Fruit fly (Drosophila melanogaster) whole organism, prepupa: ENCODE results near the gene wfs1.

ENCODE experiments used
- CG10631 ChIP-seq: fragments of 200-800 bp; sonication (Bioruptor generic); optimal IDR thresholded peaks from 2 replicates; lab custom pipeline; 2016; ENCODE audit warnings: missing biosample characterization, missing genetic modification characterization
- CG10669 ChIP-seq: fragments of 200-800 bp; sonication (Bioruptor generic); optimal IDR thresholded peaks from 3 replicates; lab custom pipeline; 2018; ENCODE audit warnings: missing biosample characterization, mild to moderate bottlenecking, missing genetic modification characterization, moderate library complexity
- CG11762 ChIP-seq: fragments of 200-800 bp; sonication (Bioruptor generic); optimal IDR thresholded peaks from 3 replicates; lab custom pipeline; 2016; ENCODE audit warnings: missing biosample characterization, missing genetic modification characterization; ENCODE audit not compliant: insufficient read depth
- CG1621 ChIP-seq: fragments of 200-800 bp; sonication (Bioruptor generic); optimal IDR thresholded peaks from 3 replicates; lab custom pipeline; 2018; ENCODE audit warnings: missing biosample characterization, mild to moderate bottlenecking, missing genetic modification characterization
- CG16779 ChIP-seq: fragments of 200-800 bp; sonication (Bioruptor generic); optimal IDR thresholded peaks from 3 replicates; lab custom pipeline; 2017; ENCODE audit warnings: missing biosample characterization, mild to moderate bottlenecking, missing genetic modification characterization
- CG3032 ChIP-seq: fragments of 200-800 bp; optimal IDR thresholded peaks from 2 replicates; lab custom pipeline; 2019; ENCODE audit warnings: missing biosample characterization, mild to moderate bottlenecking, missing genetic modification characterization, moderate library complexity
- CG31627 ChIP-seq: fragments of 200-800 bp; sonication (Bioruptor generic); optimal IDR thresholded peaks from 3 replicates; lab custom pipeline; 2016; ENCODE audit warnings: missing biosample characterization, missing genetic modification characterization
- CG32006 ChIP-seq: fragments of 200-800 bp; sonication (Bioruptor generic); optimal IDR thresholded peaks from 3 replicates; lab custom pipeline; 2017; ENCODE audit warnings: missing biosample characterization, mild to moderate bottlenecking, missing genetic modification characterization
- CG3919 ChIP-seq: fragments of 200-800 bp; sonication (Bioruptor generic); optimal IDR thresholded peaks from 3 replicates; lab custom pipeline; 2016; ENCODE audit warnings: missing biosample characterization, missing genetic modification characterization
- CG4318 ChIP-seq: fragments of 200-800 bp; sonication (Bioruptor generic); optimal IDR thresholded peaks from 3 replicates; lab custom pipeline; 2017; ENCODE audit warnings: missing biosample characterization, mild to moderate bottlenecking, missing genetic modification characterization
- CG6854 ChIP-seq: fragments of 200-800 bp; sonication (Bioruptor generic); optimal IDR thresholded peaks from 2 replicates; lab custom pipeline; 2017; ENCODE audit warnings: missing biosample characterization, mild to moderate bottlenecking, missing genetic modification characterization
- CG7368 ChIP-seq: fragments of 200-800 bp; sonication (Bioruptor generic); optimal IDR thresholded peaks from 3 replicates; lab custom pipeline; 2016; ENCODE audit warnings: missing biosample characterization, missing genetic modification characterization
- CG8119 ChIP-seq: fragments of 200-800 bp; sonication (Bioruptor generic); IDR thresholded peaks from 3 replicates; pipeline ENCODE4 v1.3.6; 2022; ENCODE audit warnings: missing biosample characterization, missing genetic modification characterization
- CG8632 ChIP-seq: fragments of 200-800 bp; sonication (Bioruptor generic); optimal IDR thresholded peaks from 3 replicates; lab custom pipeline; 2016; ENCODE audit warnings: missing biosample characterization, missing genetic modification characterization
- Eip78C ChIP-seq: fragments of 200-800 bp; sonication (Bioruptor generic); peaks from one replicate; lab custom pipeline; 2016; ENCODE audit warnings: missing biosample characterization, missing genetic modification characterization
- Ets21C ChIP-seq: fragments of 200-800 bp; sonication (Bioruptor generic); optimal IDR thresholded peaks from 3 replicates; lab custom pipeline; 2016; ENCODE audit warnings: missing biosample characterization, missing genetic modification characterization
- Ets96B ChIP-seq: fragments of 200-800 bp; optimal IDR thresholded peaks from 2 replicates; lab custom pipeline; 2019; ENCODE audit warnings: missing biosample characterization, mild to moderate bottlenecking, missing genetic modification characterization, moderate library complexity
- Hr38 ChIP-seq: sonication (Bioruptor generic); optimal IDR thresholded peaks from 2 replicates; lab custom pipeline; 2016; ENCODE audit warnings: missing biosample characterization, missing genetic modification characterization
- Hr39 ChIP-seq: fragments of 200-800 bp; sonication (Bioruptor generic); optimal IDR thresholded peaks from 2 replicates; lab custom pipeline; 2016; ENCODE audit warnings: missing biosample characterization, missing genetic modification characterization
- Hr4 ChIP-seq: fragments of 200-800 bp; sonication (Bioruptor generic); optimal IDR thresholded peaks from 3 replicates; lab custom pipeline; 2016; ENCODE audit warnings: missing biosample characterization, missing genetic modification characterization
- Lpt ChIP-seq: fragments of 200-800 bp; sonication (Bioruptor generic); optimal IDR thresholded peaks from 3 replicates; lab custom pipeline; 2016; ENCODE audit warnings: missing biosample characterization, missing genetic modification characterization
- Met ChIP-seq: fragments of 200-800 bp; sonication (Bioruptor generic); optimal IDR thresholded peaks from 3 replicates; lab custom pipeline; 2016; ENCODE audit warnings: missing biosample characterization, missing genetic modification characterization
- OdsH ChIP-seq: fragments of 200-800 bp; sonication (Bioruptor generic); optimal IDR thresholded peaks from 3 replicates; lab custom pipeline; 2016; ENCODE audit warnings: missing biosample characterization, missing genetic modification characterization
- Smox ChIP-seq: fragments of 200-800 bp; sonication (Bioruptor generic); optimal IDR thresholded peaks from 3 replicates; lab custom pipeline; 2016; ENCODE audit warnings: missing biosample characterization, missing genetic modification characterization
- Sox102F ChIP-seq: fragments of 200-800 bp; sonication (Bioruptor generic); optimal IDR thresholded peaks from 2 replicates; lab custom pipeline; 2016; ENCODE audit warnings: missing biosample characterization, mild to moderate bottlenecking, missing genetic modification characterization
- Sox15 ChIP-seq: fragments of 200-800 bp; sonication (Bioruptor generic); optimal IDR thresholded peaks from 3 replicates; lab custom pipeline; 2016; ENCODE audit warnings: missing biosample characterization, missing genetic modification characterization
- achi ChIP-seq: fragments of 200-800 bp; sonication (Bioruptor generic); optimal IDR thresholded peaks from 3 replicates; lab custom pipeline; 2016; ENCODE audit warnings: missing biosample characterization, missing genetic modification characterization
- acj6 ChIP-seq: fragments of 200-800 bp; sonication (Bioruptor generic); optimal IDR thresholded peaks from 3 replicates; lab custom pipeline; 2016; ENCODE audit warnings: missing biosample characterization, missing genetic modification characterization
- dsx ChIP-seq: fragments of 200-800 bp; optimal IDR thresholded peaks from 3 replicates; lab custom pipeline; 2019; ENCODE audit warnings: missing biosample characterization, mild to moderate bottlenecking, missing genetic modification characterization, moderate library complexity; ENCODE audit not compliant: poor library complexity, severe bottlenecking
- eg ChIP-seq: fragments of 200-800 bp; sonication (Bioruptor generic); IDR thresholded peaks from 3 replicates; pipeline ENCODE4 v1.3.6; 2022; ENCODE audit warnings: missing biosample characterization, missing genetic modification characterization
- fd59A ChIP-seq: fragments of 200-800 bp; sonication (Bioruptor generic); optimal IDR thresholded peaks from 2 replicates; lab custom pipeline; 2017; ENCODE audit warnings: missing biosample characterization, mild to moderate bottlenecking, missing genetic modification characterization, missing genetic modification reagents
- fd85E ChIP-seq: fragments of 200-800 bp; sonication (Bioruptor generic); optimal IDR thresholded peaks from 3 replicates; lab custom pipeline; 2016; ENCODE audit warnings: missing biosample characterization, missing genetic modification characterization
- fkh ChIP-seq: fragments of 200-800 bp; sonication (Bioruptor generic); optimal IDR thresholded peaks from 3 replicates; lab custom pipeline; 2017; ENCODE audit warnings: missing biosample characterization, mild to moderate bottlenecking, missing genetic modification characterization, moderate library complexity
- lz ChIP-seq: fragments of 200-800 bp; sonication (Bioruptor generic); optimal IDR thresholded peaks from 3 replicates; lab custom pipeline; 2016; ENCODE audit warnings: missing biosample characterization, missing genetic modification characterization
- net ChIP-seq: fragments of 200-800 bp; sonication (Bioruptor generic); optimal IDR thresholded peaks from 3 replicates; lab custom pipeline; 2016; ENCODE audit warnings: missing biosample characterization, missing genetic modification characterization
- topi ChIP-seq: fragments of 200-800 bp; sonication (Bioruptor generic); optimal IDR thresholded peaks from 3 replicates; lab custom pipeline; 2016; ENCODE audit warnings: missing biosample characterization, missing genetic modification characterization
- vri ChIP-seq: fragments of 200-800 bp; sonication (Bioruptor generic); optimal IDR thresholded peaks from 3 replicates; lab custom pipeline; 2016; ENCODE audit warnings: missing biosample characterization, mild to moderate bottlenecking, missing genetic modification characterization

wfs1 gene

DNA sequence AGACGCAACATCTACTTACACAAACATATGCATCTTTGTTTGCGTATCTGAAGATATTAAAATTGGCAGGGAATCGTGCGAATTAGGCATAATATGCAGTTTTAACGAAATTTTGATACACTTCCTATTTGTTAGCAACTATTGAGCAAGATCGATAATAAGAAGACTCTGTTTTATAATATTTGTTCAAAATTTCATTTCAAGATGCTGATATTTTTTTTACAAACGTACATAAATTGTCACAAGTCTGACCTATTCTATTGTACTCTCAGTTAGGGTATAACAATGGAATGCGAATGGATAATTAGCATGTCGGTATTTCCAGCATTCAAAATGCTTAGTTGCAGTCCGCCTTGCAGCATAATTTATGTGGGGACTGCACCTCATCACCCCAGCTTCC, 37.7 kb upstream of the wfs1 start (continued):
- TF ChIP-seq CG3032 (tag; lab: Kevin White, UChicago) (no peak), CG11762 (GFP tag; lab: Kevin White, UChicago) (no peak), net (GFP tag; lab: Kevin White, UChicago) (no peak), CG4318 (peak; percentile 13), acj6 (no peak), fkh (GFP tag; lab: Kevin White, UChicago) (no peak), fd59A (GFP tag; lab: Kevin White, UChicago) (no peak), achi (GFP tag; lab: Kevin White, UChicago) (no peak), dsx (no peak), lz (GFP tag; lab: Kevin White, UChicago) (peak; percentile 16), OdsH (GFP tag; lab: Kevin White, UChicago) (no peak), Smox (GFP tag; lab: Kevin White, UChicago) (no peak), Lpt (no peak), CG6854 (GFP tag; lab: Kevin White, UChicago) (no peak), topi (GFP tag; lab: Kevin White, UChicago) (no peak), CG8119 (GFP tag; lab: Robert Waterston, UW) (no peak), Hr4 (peak; percentile 67), CG32006 (peak; percentile 72), Eip78C (GFP tag; lab: Kevin White, UChicago) (no peak), CG1621 (tag; lab: Kevin White, UChicago) (no peak), Met (GFP tag; lab: Kevin White, UChicago) (no peak), Sox102F (GFP tag; lab: Kevin White, UChicago) (no peak), fd85E (no peak), vri (GFP tag; lab: Kevin White, UChicago) (peak; percentile 7), CG8632 (no peak), CG7368 (GFP tag; lab: Kevin White, UChicago) (no peak), Sox15 (GFP tag; lab: Kevin White, UChicago) (no peak), Ets96B (no peak)

DNA sequence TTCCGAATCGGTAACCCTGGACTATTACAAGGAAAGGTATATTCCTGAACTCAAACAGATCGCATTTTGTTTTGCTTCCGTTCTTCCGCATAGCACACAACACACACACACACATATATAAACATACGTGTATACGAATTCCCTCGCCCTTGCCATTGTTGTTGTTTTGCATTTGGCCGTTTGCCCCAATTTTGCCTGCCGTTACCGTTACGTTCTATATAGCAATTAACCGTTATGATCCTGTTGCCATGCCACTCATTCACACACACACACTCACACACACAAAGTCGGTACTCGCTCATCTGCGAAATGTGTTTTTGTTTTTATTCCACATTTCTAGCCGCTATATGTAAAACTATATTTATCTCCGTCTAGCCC, 37.3 kb upstream of the wfs1 start:
- no peak for TF ChIP-seq CG10669
- TF ChIP-seq net (GFP tag; lab: Kevin White, UChicago): no peak
- TF ChIP-seq CG8632: no peak
- no peak for TF ChIP-seq fd59A (GFP tag; lab: Kevin White, UChicago)
- no peak for TF ChIP-seq Hr4
- no peak for TF ChIP-seq CG1621 (tag; lab: Kevin White, UChicago)
- TF ChIP-seq CG31627 (GFP tag; lab: Kevin White, UChicago): no peak
- TF ChIP-seq CG16779 (tag; lab: Kevin White, UChicago): no peak

DNA sequence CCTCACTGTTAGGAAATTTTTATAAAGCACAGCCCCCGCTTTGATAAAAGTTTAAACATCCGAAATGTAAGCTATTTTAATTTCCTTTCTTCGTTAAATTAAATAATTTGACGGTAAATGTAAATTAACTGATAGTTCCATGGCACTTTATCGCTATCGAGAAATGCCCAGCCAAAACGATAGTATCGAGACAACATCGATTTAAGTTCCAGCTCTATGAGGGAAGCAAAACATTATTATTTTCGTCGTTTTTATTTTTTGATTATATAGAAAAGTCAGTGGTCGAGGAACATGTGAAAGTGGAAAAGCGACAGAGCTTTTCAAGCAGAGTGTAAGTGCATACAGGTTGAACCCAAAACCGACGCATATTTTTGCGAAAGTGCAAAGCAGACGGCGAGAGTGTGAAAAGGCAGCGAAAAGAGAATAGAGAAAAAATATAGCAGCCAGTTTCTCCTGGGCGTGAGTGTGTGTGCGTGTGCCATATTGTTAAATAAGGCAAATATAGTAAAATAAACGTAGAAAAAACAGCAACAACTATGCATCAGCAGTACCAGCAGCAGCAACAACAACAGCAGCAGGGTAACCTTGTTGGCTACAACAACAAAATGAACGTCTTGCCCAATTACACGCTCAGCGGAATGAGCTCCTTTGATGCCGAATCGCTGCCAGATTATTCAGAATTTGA, 36.7 kb upstream of the wfs1 start, which contains the start of gene CG45049:
Gene CG45049 (plus strand): TSS at position 197 of the 685 bp plus-strand sequence.
- TF ChIP-seq topi (GFP tag; lab: Kevin White, UChicago) (peak; percentile 13), CG16779 (tag; lab: Kevin White, UChicago) (peak; percentile 2), Ets21C (GFP tag; lab: Kevin White, UChicago) (peak; percentile 9), fkh (GFP tag; lab: Kevin White, UChicago) (peak; percentile 63), CG7368 (GFP tag; lab: Kevin White, UChicago) (no peak), CG3919 (GFP tag; lab: Kevin White, UChicago) (peak; percentile 13), Eip78C (GFP tag; lab: Kevin White, UChicago) (peak; percentile 35), fd59A (GFP tag; lab: Kevin White, UChicago) (no peak), Hr39 (GFP tag; lab: Kevin White, UChicago) (peak; percentile 31), CG10631 (GFP tag; lab: Kevin White, UChicago) (peak; percentile 34), Met (GFP tag; lab: Kevin White, UChicago) (peak; percentile 39), Hr4 (peak; percentile 4), lz (GFP tag; lab: Kevin White, UChicago) (peak; percentile 26), Hr38 (GFP tag; lab: Kevin White, UChicago) (no peak), CG11762 (GFP tag; lab: Kevin White, UChicago) (no peak), eg (GFP tag; lab: Robert Waterston, UW) (no peak)
